Worm (Caenorhabditis elegans): Measurements from ENCODE around the gene srh-271.
"Not testable (repeated sequence)": the region's sequence is repeated elsewhere in the genome, so short reads cannot be mapped to it uniquely, and the experiment has no call there.

srh-271 gene

ce11 chrV:2614986-2615687 lies 6.6 kb downstream of the srh-271 start, which contains the start of gene F53E10.1:
F53E10.1 (plus strand) TSS chrV:2615310.
- TF ChIP-seq unc-62 (GFP tag; optimal IDR thresholded peaks at IDR 0.05): no peak

- TF ChIP-seq unc-62 (GFP tag; optimal IDR thresholded peaks at IDR 0.05): no peak
Observed at ce11 chrV:2608352-2608751, 13.4 kb downstream of the srh-271 start, which contains the start of gene acr-17. acr-17 (plus strand) TSS chrV:2608652.

ce11 chrV:2603056-2603455 lies 18.7 kb downstream of the srh-271 start, which contains the start of gene F53E10.6:
F53E10.6 (minus strand) TSS chrV:2603063.
- no peak for TF ChIP-seq unc-62 (GFP tag; optimal IDR thresholded peaks at IDR 0.05)

- TF ChIP-seq unc-62 (GFP tag; optimal IDR thresholded peaks at IDR 0.05): no peak
Observed at ce11 chrV:2601817-2602216, 20.0 kb downstream of the srh-271 start.

ce11 chrV:2600543-2600942 lies 21.2 kb downstream of the srh-271 start:
- no peak for TF ChIP-seq unc-62 (GFP tag; optimal IDR thresholded peaks at IDR 0.05)

ce11 chrV:2598830-2599229 lies 22.9 kb downstream of the srh-271 start, which contains the start of gene F53E10.5:
F53E10.5 (minus strand) TSS chrV:2598930.
- TF ChIP-seq unc-62 (GFP tag; optimal IDR thresholded peaks at IDR 0.05): not testable (repeated sequence)

ce11 chrV:2595720-2596119 lies 26.1 kb downstream of the srh-271 start:
- TF ChIP-seq unc-62 (GFP tag; optimal IDR thresholded peaks at IDR 0.05): no peak

- TF ChIP-seq unc-62 (GFP tag; optimal IDR thresholded peaks at IDR 0.05): no peak
Observed at ce11 chrV:2592173-2592676, 29.6 kb downstream of the srh-271 start, which contains the start of gene irg-3. irg-3 (plus strand) TSS chrV:2592591.

ce11 chrV:2589834-2590233 lies 31.9 kb downstream of the srh-271 start:
- no peak for TF ChIP-seq unc-62 (GFP tag; optimal IDR thresholded peaks at IDR 0.05)

ce11 chrV:2585727-2586126 lies 36.1 kb downstream of the srh-271 start, which contains the start of gene C29G2.6:
C29G2.6 (minus strand) TSS chrV:2585908.
- no peak for TF ChIP-seq unc-62 (GFP tag; optimal IDR thresholded peaks at IDR 0.05)

ce11 chrV:2580598-2580997 lies 41.2 kb downstream of the srh-271 start, which contains the start of gene C29G2.3:
C29G2.3 (plus strand) TSS chrV:2580898.
- no peak for TF ChIP-seq unc-62 (GFP tag; optimal IDR thresholded peaks at IDR 0.05)

ce11 chrV:2577603-2578002 lies 44.2 kb downstream of the srh-271 start, which contains the start of gene srt-4:
srt-4 (plus strand) TSS chrV:2577903.
- TF ChIP-seq unc-62 (GFP tag; optimal IDR thresholded peaks at IDR 0.05): no peak

- TF ChIP-seq unc-62 (GFP tag; optimal IDR thresholded peaks at IDR 0.05): no peak
Observed at ce11 chrV:2575716-2576115, 46.1 kb downstream of the srh-271 start.

- no peak for TF ChIP-seq unc-62 (GFP tag; optimal IDR thresholded peaks at IDR 0.05)
Observed at ce11 chrV:2573881-2574280, 47.9 kb downstream of the srh-271 start, which contains the start of gene nhr-290. nhr-290 (plus strand) TSS chrV:2574181.

- no peak for TF ChIP-seq unc-62 (GFP tag; optimal IDR thresholded peaks at IDR 0.05)
Observed at ce11 chrV:2573108-2573507, 48.7 kb downstream of the srh-271 start, which contains the start of gene srj-20. srj-20 (minus strand) TSS chrV:2573208.

- no peak for TF ChIP-seq unc-62 (GFP tag; optimal IDR thresholded peaks at IDR 0.05)
Observed at ce11 chrV:2570643-2571042, 51.1 kb downstream of the srh-271 start, which contains the start of gene srj-19. srj-19 (minus strand) TSS chrV:2570743.
